Fruit fly (Drosophila melanogaster) whole organism, adult: ENCODE measurements around the gene MED17.
A peak's percentile ranks its signal among the peaks of the same experiment; 100 is the strongest.

Experiments
- CG11617 ChIP-seq: fragments of 200-800 bp; sonication (Bioruptor generic); optimal IDR thresholded peaks from 2 replicates; lab custom pipeline; 2017; ENCODE audit warnings: mild to moderate bottlenecking, missing biosample characterization, missing genetic modification reagents, missing genetic modification characterization
- CG12768 ChIP-seq: fragments of 200-800 bp; sonication (Bioruptor generic); optimal IDR thresholded peaks from 2 replicates; lab custom pipeline; 2017; ENCODE audit warnings: missing biosample characterization, missing genetic modification characterization, mild to moderate bottlenecking, moderate library complexity, missing genetic modification reagents
- CG14711 ChIP-seq: fragments of 200-800 bp; sonication (Bioruptor generic); optimal IDR thresholded peaks from 2 replicates; lab custom pipeline; 2018; ENCODE audit warnings: missing biosample characterization, mild to moderate bottlenecking, missing genetic modification characterization, moderate library complexity
- CG1620 ChIP-seq: fragments of 200-800 bp; sonication (Bioruptor generic); optimal IDR thresholded peaks from 2 replicates; lab custom pipeline; 2016; ENCODE audit warnings: missing biosample characterization, missing genetic modification characterization
- CG33017 ChIP-seq: fragments of 200-800 bp; sonication (Bioruptor generic); optimal IDR thresholded peaks from 2 replicates; lab custom pipeline; 2018; ENCODE audit warnings: missing biosample characterization, mild to moderate bottlenecking, missing genetic modification characterization, moderate library complexity
- CG5204 ChIP-seq: fragments of 200-800 bp; sonication (Bioruptor generic); optimal IDR thresholded peaks from 2 replicates; lab custom pipeline; 2016; ENCODE audit warnings: missing biosample characterization, missing genetic modification characterization
- CG7045 ChIP-seq: fragments of 200-800 bp; sonication (Bioruptor generic); optimal IDR thresholded peaks from 2 replicates; lab custom pipeline; 2017; ENCODE audit warnings: missing biosample characterization, mild to moderate bottlenecking, missing genetic modification characterization
- CG7101 ChIP-seq: fragments of 200-800 bp; sonication (Bioruptor generic); optimal IDR thresholded peaks from 2 replicates; lab custom pipeline; 2018; ENCODE audit warnings: missing biosample characterization, mild to moderate bottlenecking, missing genetic modification characterization, moderate library complexity
- Clk ChIP-seq: fragments of 200-800 bp; sonication (Bioruptor generic); optimal IDR thresholded peaks from 2 replicates; lab custom pipeline; 2017; ENCODE audit warnings: missing biosample characterization, missing genetic modification characterization
- Crg-1 ChIP-seq: fragments of 200-800 bp; sonication (Bioruptor generic); optimal IDR thresholded peaks from 2 replicates; lab custom pipeline; 2016; ENCODE audit warnings: missing biosample characterization, missing genetic modification characterization
- Hr96 ChIP-seq: fragments of 200-800 bp; sonication (Bioruptor generic); optimal IDR thresholded peaks from 2 replicates; lab custom pipeline; 2016; ENCODE audit warnings: missing biosample characterization, missing genetic modification characterization
- Mnt ChIP-seq: fragments of 200-800 bp; sonication (Bioruptor generic); optimal IDR thresholded peaks from 2 replicates; lab custom pipeline; 2016; ENCODE audit warnings: missing biosample characterization, mild to moderate bottlenecking, missing genetic modification characterization
- bab1 ChIP-seq: fragments of 200-800 bp; sonication (Bioruptor generic); optimal IDR thresholded peaks from 3 replicates; lab custom pipeline; 2019; ENCODE audit warnings: missing biosample characterization, mild to moderate bottlenecking, missing genetic modification characterization, moderate library complexity
- cic ChIP-seq: fragments of 200-800 bp; sonication (Bioruptor generic); optimal IDR thresholded peaks from 2 replicates; lab custom pipeline; 2017; ENCODE audit warnings: missing biosample characterization, mild to moderate bottlenecking, missing genetic modification characterization, moderate library complexity
- cnc ChIP-seq, 2 experiments: fragments of >200 bp; optimal IDR thresholded peaks; 2 replicates each; lab custom pipeline; 2017
- kay ChIP-seq: fragments of 200-800 bp; sonication (Bioruptor generic); peaks from one replicate; lab custom pipeline; 2016; ENCODE audit warnings: missing biosample characterization, missing genetic modification characterization, borderline replicate concordance
- ovo ChIP-seq: fragments of 200-800 bp; sonication (Bioruptor generic); optimal IDR thresholded peaks from 2 replicates; lab custom pipeline; 2016; ENCODE audit warnings: missing biosample characterization, missing genetic modification characterization
- pad ChIP-seq: fragments of 200-800 bp; sonication (Bioruptor generic); optimal IDR thresholded peaks from 3 replicates; lab custom pipeline; 2017; ENCODE audit warnings: missing biosample characterization, missing genetic modification characterization, mild to moderate bottlenecking, moderate library complexity, missing genetic modification reagents
- tj ChIP-seq: fragments of 200-800 bp; sonication (Bioruptor generic); optimal IDR thresholded peaks from 3 replicates; lab custom pipeline; 2017; ENCODE audit warnings: missing biosample characterization, mild to moderate bottlenecking, missing genetic modification characterization, moderate library complexity
- toe ChIP-seq: fragments of 200-800 bp; sonication (Bioruptor generic); optimal IDR thresholded peaks from 2 replicates; lab custom pipeline; 2016; ENCODE audit warnings: missing biosample characterization, missing genetic modification characterization

MED17 gene

dm6 chr3R:18199177-18199884, 10.5 kb downstream of the MED17 start, which contains the start of the genes Ssdp and CG7985:
Gene Ssdp, minus strand, starts transcription at chr3R:18199595.
Gene CG7985, plus strand, starts transcription at chr3R:18199857.
- TF ChIP-seq tj (no peak), toe (GFP tag; lab: Kevin White, UChicago) (no peak), kay (peak; percentile 57), CG33017 (tag; lab: Kevin White, UChicago) (peak; percentile 25), pad (GFP tag; lab: Kevin White, UChicago) (no peak)

DNA sequence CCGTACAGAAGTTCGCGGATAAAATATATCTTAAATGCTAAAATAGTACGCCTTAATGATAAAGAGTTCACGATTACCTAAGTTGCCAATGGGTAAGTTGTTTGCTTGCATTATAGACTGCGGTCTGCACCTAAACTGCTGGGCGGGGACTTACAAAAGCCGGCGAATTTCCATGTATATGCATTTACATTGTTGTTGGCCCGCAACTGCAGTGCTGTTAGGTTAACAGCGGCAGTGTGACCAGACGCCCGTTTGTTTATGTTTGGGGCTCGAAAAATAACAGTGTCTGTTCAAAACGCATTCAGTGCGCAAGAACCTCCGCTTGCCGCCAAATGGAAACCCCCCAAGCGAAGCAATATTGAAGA, 11.0 kb downstream of the MED17 start:
- TF ChIP-seq CG12768 (GFP tag; lab: Kevin White, UChicago), result no peak
- TF ChIP-seq CG33017 (tag; lab: Kevin White, UChicago), result no peak

DNA sequence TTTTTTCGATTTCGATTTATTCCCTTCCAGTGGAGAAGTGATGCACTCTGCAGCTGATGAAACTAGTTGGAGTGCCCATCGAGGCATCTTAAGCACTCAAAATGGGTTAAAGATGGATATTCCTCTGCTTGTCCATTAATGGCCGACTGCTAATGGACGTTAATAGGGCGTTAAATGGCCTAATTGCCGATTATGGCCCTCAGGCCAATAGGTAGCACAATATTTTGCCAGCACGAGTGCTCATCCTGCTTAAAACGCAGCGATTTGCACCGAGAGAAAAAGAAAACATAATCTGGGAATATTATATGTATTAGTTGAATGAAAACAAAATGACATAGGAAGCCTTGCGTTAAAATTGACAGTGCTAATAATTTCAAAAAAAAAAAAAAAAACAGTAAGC, 19.6 kb downstream of the MED17 start, which contains the start of gene CG44158:
TSS of gene CG44158 (plus strand) at position 301 of the 400 bp plus-strand sequence.
- TF ChIP-seq cnc (optimal IDR thresholded peaks at IDR 0.05; lab: Kevin White, UChicago) (no peak), Clk (no peak), cic (GFP tag; lab: Kevin White, UChicago) (no peak), bab1 (GFP tag; lab: Kevin White, UChicago) (no peak), CG7101 (tag; lab: Kevin White, UChicago) (no peak), CG7045 (GFP tag; lab: Kevin White, UChicago) (no peak), tj (no peak), Crg-1 (no peak), CG33017 (tag; lab: Kevin White, UChicago) (no peak), ovo (no peak)

DNA sequence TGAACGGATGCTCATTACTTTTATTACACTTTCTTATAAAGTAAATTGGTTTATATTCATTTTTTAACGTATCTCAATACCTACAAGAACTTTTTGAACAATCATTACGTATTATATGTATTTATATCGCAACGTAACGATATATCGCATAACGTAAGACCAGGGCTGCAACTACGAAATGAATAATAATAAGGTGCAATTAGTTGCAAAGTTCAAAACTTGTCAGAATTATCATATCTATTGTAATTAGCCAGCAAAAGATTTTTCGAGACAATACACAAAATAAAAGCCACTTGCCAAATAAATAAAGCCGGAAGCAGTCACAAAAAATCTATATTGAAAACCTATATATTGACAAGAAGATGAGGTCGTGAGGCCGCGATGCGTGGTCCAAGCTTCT, 26.4 kb downstream of the MED17 start:
- no peak for TF ChIP-seq kay
- TF ChIP-seq CG7045 (GFP tag; lab: Kevin White, UChicago), result no peak
- peak; percentile 35 for TF ChIP-seq CG12768 (GFP tag; lab: Kevin White, UChicago)
- peak; percentile 55 for TF ChIP-seq Hr96 (GFP tag; lab: Kevin White, UChicago)
- peak; percentile 32 for TF ChIP-seq CG33017 (tag; lab: Kevin White, UChicago)
- no peak for TF ChIP-seq CG1620
- TF ChIP-seq CG11617, result peak; percentile 22
- TF ChIP-seq Mnt (GFP tag; lab: Kevin White, UChicago), result peak; percentile 29
- TF ChIP-seq Crg-1, result no peak
- TF ChIP-seq CG5204 (GFP tag; lab: Kevin White, UChicago), result peak; percentile 31
- no peak for TF ChIP-seq ovo
- no peak for TF ChIP-seq cnc (optimal IDR thresholded peaks at IDR 0.05; lab: Kevin White, UChicago)
- TF ChIP-seq cic (GFP tag; lab: Kevin White, UChicago), result no peak
- no peak for TF ChIP-seq pad (GFP tag; lab: Kevin White, UChicago)
- TF ChIP-seq bab1 (GFP tag; lab: Kevin White, UChicago), result peak; percentile 52
- peak; percentile 10 for TF ChIP-seq CG7101 (tag; lab: Kevin White, UChicago)
- no peak for TF ChIP-seq tj
- TF ChIP-seq Clk, result no peak
- peak; percentile 69 for TF ChIP-seq toe (GFP tag; lab: Kevin White, UChicago)
- TF ChIP-seq CG14711 (tag; lab: Kevin White, UChicago), result peak; percentile 22

DNA sequence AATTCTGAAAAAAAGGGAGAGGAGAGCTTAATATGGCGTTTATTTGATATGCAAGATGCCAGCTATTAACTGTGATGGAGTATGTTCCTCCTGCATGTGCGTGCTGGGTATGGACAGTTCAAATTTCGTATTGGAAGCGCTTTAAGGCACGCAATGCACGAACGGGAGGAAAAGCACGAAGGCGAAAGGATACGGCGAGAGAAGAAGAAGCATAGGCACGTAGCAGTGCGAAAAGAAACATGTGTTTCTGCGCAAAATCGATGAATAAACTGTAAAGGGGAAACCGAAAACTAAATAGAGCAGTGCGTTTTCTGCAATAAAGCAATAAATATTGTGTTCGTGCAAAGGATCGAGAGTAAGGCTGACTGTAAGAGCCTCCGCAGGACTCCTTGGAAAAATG, 27.0 kb downstream of the MED17 start, which contains the start of gene CG14314:
TSS of gene CG14314 (plus strand) at position 243 of the 400 bp plus-strand sequence.
- TF ChIP-seq Mnt (GFP tag; lab: Kevin White, UChicago), result no peak
- no peak for TF ChIP-seq pad (GFP tag; lab: Kevin White, UChicago)
- TF ChIP-seq Hr96 (GFP tag; lab: Kevin White, UChicago), result no peak
- no peak for TF ChIP-seq tj
- no peak for TF ChIP-seq kay
- no peak for TF ChIP-seq CG11617
- TF ChIP-seq toe (GFP tag; lab: Kevin White, UChicago), result no peak
- TF ChIP-seq CG1620, result no peak
- TF ChIP-seq CG33017 (tag; lab: Kevin White, UChicago), result no peak
- no peak for TF ChIP-seq Clk
- no peak for TF ChIP-seq CG7045 (GFP tag; lab: Kevin White, UChicago)
- TF ChIP-seq bab1 (GFP tag; lab: Kevin White, UChicago), result no peak

DNA sequence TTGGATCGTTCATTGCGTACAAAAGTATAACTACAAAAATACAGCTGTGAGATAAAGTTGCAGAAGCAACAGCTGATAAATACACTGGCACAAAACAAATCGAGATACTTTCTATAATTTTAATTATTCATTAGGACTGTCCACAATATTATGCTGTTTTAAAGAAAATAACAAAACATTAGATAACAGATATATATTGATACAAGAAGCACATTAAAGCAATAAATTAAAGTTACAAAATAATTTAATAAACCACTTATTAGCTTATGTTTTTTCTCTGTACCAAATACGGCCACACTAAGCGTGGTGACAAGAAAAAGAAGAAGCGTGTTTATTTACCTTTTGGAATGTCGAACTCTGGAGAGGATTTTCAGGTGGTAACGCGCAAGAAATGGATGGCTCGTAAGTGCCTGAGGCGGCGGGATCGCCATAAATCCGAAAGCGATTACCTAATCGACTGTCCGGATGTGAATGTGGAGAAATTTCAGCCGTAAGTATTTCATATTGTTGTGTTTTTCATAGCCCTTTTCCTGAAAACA, 31.4 kb downstream of the MED17 start, which contains the start of the genes CG7988 and CG7183:
TSS of gene CG7988 (plus strand) at position 316 of the 539 bp plus-strand sequence.
TSS of gene CG7183 (minus strand) at position 489 of the 539 bp plus-strand sequence.
- TF ChIP-seq kay (no peak), CG12768 (GFP tag; lab: Kevin White, UChicago) (peak; percentile 93), Mnt (GFP tag; lab: Kevin White, UChicago) (peak; percentile 88), cnc (optimal IDR thresholded peaks at IDR 0.05; lab: Kevin White, UChicago) (no peak), cic (GFP tag; lab: Kevin White, UChicago) (peak; percentile 71), toe (GFP tag; lab: Kevin White, UChicago) (peak; percentile 96), CG1620 (peak; percentile 95), Clk (peak; percentile 85), CG33017 (tag; lab: Kevin White, UChicago) (peak; percentile 98), ovo (peak; percentile 51), CG11617 (peak; percentile 97), Crg-1 (peak; percentile 93), pad (GFP tag; lab: Kevin White, UChicago) (peak; percentile 82), CG14711 (tag; lab: Kevin White, UChicago) (peak; percentile 96), tj (peak; percentile 81), CG7101 (tag; lab: Kevin White, UChicago) (peak; percentile 98), bab1 (GFP tag; lab: Kevin White, UChicago) (peak; percentile 98), CG7045 (GFP tag; lab: Kevin White, UChicago) (peak; percentile 95), Hr96 (GFP tag; lab: Kevin White, UChicago) (peak; percentile 94), CG5204 (GFP tag; lab: Kevin White, UChicago) (no peak)
